Fruit fly (Drosophila melanogaster) whole organism, embryonic: Measurements from ENCODE around the gene CG5107.

Experiments
- CG11247 ChIP-seq: fragments of 200-800 bp; sonication (Bioruptor generic); IDR thresholded peaks from 2 replicates; pipeline ENCODE4 v1.3.6; 2022; ENCODE audit warnings: missing biosample characterization, missing genetic modification characterization
- CG14667 ChIP-seq: fragments of 200-800 bp; sonication (Bioruptor generic); IDR thresholded peaks from 2 replicates; pipeline ENCODE4 v1.3.6; 2022; ENCODE audit warnings: missing biosample characterization, missing genetic modification characterization
- CG2889 ChIP-seq: fragments of 200-800 bp; sonication (Bioruptor generic); IDR thresholded peaks from 3 replicates; pipeline ENCODE4 v1.3.6; 2022; ENCODE audit warnings: missing biosample characterization, missing genetic modification characterization
- CG30403 ChIP-seq: fragments of 200-800 bp; sonication (Bioruptor generic); optimal IDR thresholded peaks from 3 replicates; lab custom pipeline; 2016; ENCODE audit warnings: missing biosample characterization, missing genetic modification characterization
- CG32767 ChIP-seq: fragments of 200-800 bp; sonication (Bioruptor generic); IDR thresholded peaks from 2 replicates; pipeline ENCODE4 v1.3.6; 2022; ENCODE audit warnings: missing biosample characterization, missing genetic modification characterization
- CG7745 ChIP-seq: fragments of 200-800 bp; sonication (Bioruptor generic); optimal IDR thresholded peaks from 2 replicates; lab custom pipeline; 2018; ENCODE audit warnings: missing biosample characterization, mild to moderate bottlenecking, missing genetic modification characterization, moderate library complexity
- Ets65A ChIP-seq: fragments of 200-800 bp; sonication (Bioruptor generic); peaks from one replicate; lab custom pipeline; 2016; ENCODE audit warnings: missing biosample characterization, missing genetic modification characterization
- Kr ChIP-seq: fragments of 200-800 bp; sonication (Bioruptor generic); optimal IDR thresholded peaks from 2 replicates; lab custom pipeline; 2017; ENCODE audit warnings: missing biosample characterization, mild to moderate bottlenecking, missing genetic modification characterization
- cad ChIP-seq: fragments of >200 bp; optimal IDR thresholded peaks from 2 replicates; lab custom pipeline; 2017; ENCODE audit warnings: missing biosample characterization, missing genetic modification characterization
- grn ChIP-seq: fragments of 200-800 bp; sonication (Bioruptor generic); optimal IDR thresholded peaks from 3 replicates; lab custom pipeline; 2017; ENCODE audit warnings: missing biosample characterization, missing genetic modification characterization
- nerfin-1 ChIP-seq: fragments of 200-800 bp; sonication (Bioruptor generic); optimal IDR thresholded peaks from 3 replicates; lab custom pipeline; 2019; ENCODE audit warnings: missing biosample characterization, mild to moderate bottlenecking, missing genetic modification characterization, moderate library complexity
- stwl ChIP-seq: fragments of 200-800 bp; sonication (Bioruptor generic); optimal IDR thresholded peaks from 3 replicates; lab custom pipeline; 2018; ENCODE audit warnings: missing biosample characterization, mild to moderate bottlenecking, missing genetic modification characterization, moderate library complexity
- tap ChIP-seq: fragments of 200-800 bp; optimal IDR thresholded peaks from 3 replicates; lab custom pipeline; 2019; ENCODE audit warnings: missing biosample characterization, mild to moderate bottlenecking, missing genetic modification characterization, moderate library complexity
- wor ChIP-seq: fragments of 200-800 bp; sonication (Bioruptor generic); IDR thresholded peaks from 2 replicates; pipeline ENCODE4 v1.3.6; 2022; ENCODE audit warnings: missing biosample characterization, missing genetic modification characterization

dm6 chr3R:25466166-25466565 is 38.8 kb upstream of the CG5107 start:
- TF ChIP-seq grn (GFP tag; lab: Kevin White, UChicago) (no peak), CG14667 (GFP tag; lab: Robert Waterston, UW) (no peak), CG30403 (GFP tag; lab: Kevin White, UChicago) (no peak), nerfin-1 (no peak), CG11247 (GFP tag; lab: Robert Waterston, UW) (no peak), CG32767 (GFP tag; lab: Robert Waterston, UW) (no peak), stwl (tag; lab: Kevin White, UChicago) (no peak), tap (tag; lab: Kevin White, UChicago) (no peak), cad (no peak), Ets65A (GFP tag; lab: Kevin White, UChicago) (no peak), wor (GFP tag; lab: Robert Waterston, UW) (no peak), CG2889 (no peak), Kr (GFP tag; lab: Kevin White, UChicago) (no peak), CG7745 (tag; lab: Kevin White, UChicago) (no peak)
